Worm (Caenorhabditis elegans) whole organism, young adult: ENCODE data around the gene F48C5.2.

ENCODE experiments used
- C17E4.6 ChIP-seq: fragments of 200-800 bp; sonication (Bioruptor generic); IDR thresholded peaks from 2 replicates; pipeline ENCODE4 v1.3.6; 2022; ENCODE audit warnings: missing genetic modification reagents, missing genetic modification characterization, missing compliant biosample characterization
- F10E7.11 ChIP-seq: sonication (generic microtip); optimal IDR thresholded peaks from 2 replicates; lab custom pipeline; 2017; ENCODE audit warnings: mild to moderate bottlenecking, missing genetic modification characterization, moderate library complexity, missing compliant biosample characterization
- F33H1.4 ChIP-seq: fragments of 200-800 bp; sonication (Bioruptor generic); IDR thresholded peaks from 2 replicates; pipeline ENCODE4 v1.3.6; 2022; ENCODE audit warnings: missing genetic modification reagents, missing genetic modification characterization, missing compliant biosample characterization
- Y53F4B.3 ChIP-seq: fragments of 200-800 bp; sonication (Bioruptor generic); IDR thresholded peaks from 2 replicates; pipeline ENCODE4 v1.3.6; 2022; ENCODE audit warnings: missing genetic modification reagents, missing genetic modification characterization, missing compliant biosample characterization
- Y56A3A.18 ChIP-seq: fragments of 200-800 bp; sonication (Bioruptor generic); IDR thresholded peaks from 2 replicates; pipeline ENCODE4 v1.3.6; 2022; ENCODE audit warnings: missing genetic modification reagents, missing genetic modification characterization, missing compliant biosample characterization
- Y67H2A.10 ChIP-seq: fragments of 200-800 bp; sonication (Bioruptor generic); conservative IDR thresholded peaks from 2 replicates; pipeline ENCODE4 v1.3.6; 2022; ENCODE audit warnings: missing genetic modification reagents, missing genetic modification characterization, missing compliant biosample characterization
- Y95B8A.8 ChIP-seq: fragments of 200-800 bp; sonication (Bioruptor generic); IDR thresholded peaks from 2 replicates; pipeline ENCODE4 v1.3.6; 2022; ENCODE audit warnings: missing genetic modification reagents, missing genetic modification characterization, missing compliant biosample characterization
- ZK185.1 ChIP-seq: sonication (generic microtip); optimal IDR thresholded peaks from 2 replicates; lab custom pipeline; 2016; ENCODE audit warnings: mild to moderate bottlenecking, missing genetic modification characterization, missing compliant biosample characterization; ENCODE audit not compliant: poor library complexity, severe bottlenecking
- ama-1 ChIP-seq, 3 experiments: fragments of 150-350 bp in 1 of 3; sonication (generic microtip) in 2 of 3; optimal IDR thresholded peaks; 2 replicates each; lab custom pipeline; 2014 to 2018; ENCODE audit warnings: missing biosample characterization in 2 of 3, missing genetic modification characterization in 2 of 3, missing genetic modification reagents in 2 of 3
- aptf-2 ChIP-seq: fragments of 200-800 bp; sonication (Bioruptor generic); conservative IDR thresholded peaks from 2 replicates; pipeline ENCODE4 v1.3.6; 2022; ENCODE audit warnings: missing genetic modification reagents, missing genetic modification characterization, missing compliant biosample characterization
- athp-1 ChIP-seq: sonication (generic microtip); optimal IDR thresholded peaks from 2 replicates; lab custom pipeline; 2017; ENCODE audit warnings: mild to moderate bottlenecking, missing genetic modification characterization, missing compliant biosample characterization
- ccch-3 ChIP-seq: fragments of 200-800 bp; sonication (Bioruptor generic); optimal IDR thresholded peaks from 2 replicates; lab custom pipeline; 2018; ENCODE audit warnings: mild to moderate bottlenecking, missing genetic modification characterization, missing compliant biosample characterization
- cebp-2 ChIP-seq: fragments of 200-800 bp; sonication (Bioruptor generic); IDR thresholded peaks from 2 replicates; pipeline ENCODE4 v1.3.6; 2022; ENCODE audit warnings: missing genetic modification characterization, missing compliant biosample characterization
- die-1 ChIP-seq: sonication (generic microtip); optimal IDR thresholded peaks from 2 replicates; lab custom pipeline; 2016; ENCODE audit warnings: missing genotype, mild to moderate bottlenecking, missing genetic modification characterization, missing compliant biosample characterization
- dox-1 ChIP-seq: fragments of 200-800 bp; sonication (Bioruptor generic); IDR thresholded peaks from 2 replicates; pipeline ENCODE4 v1.3.6; 2022; ENCODE audit warnings: missing genetic modification reagents, missing genetic modification characterization, missing compliant biosample characterization
- dpff-1 ChIP-seq: sonication (generic microtip); optimal IDR thresholded peaks from 2 replicates; lab custom pipeline; 2017; ENCODE audit warnings: mild to moderate bottlenecking, missing genetic modification characterization, missing compliant biosample characterization
- egrh-3 ChIP-seq: fragments of 200-800 bp; sonication (Bioruptor generic); IDR thresholded peaks from 2 replicates; pipeline ENCODE4 v1.3.6; 2022; ENCODE audit warnings: missing genetic modification reagents, missing genetic modification characterization, missing compliant biosample characterization
- ekl-4 ChIP-seq: fragments of 200-800 bp; sonication (Bioruptor generic); IDR thresholded peaks from 2 replicates; pipeline ENCODE4 v1.3.6; 2022; ENCODE audit warnings: missing genetic modification reagents, missing genetic modification characterization, missing compliant biosample characterization
- hlh-26 ChIP-seq: fragments of 200-800 bp; sonication (Bioruptor generic); conservative IDR thresholded peaks from 2 replicates; pipeline ENCODE4 v1.3.6; 2022; ENCODE audit warnings: missing genetic modification reagents, missing genetic modification characterization, missing compliant biosample characterization
- let-607 ChIP-seq, 2 experiments: fragments of 200-800 bp in 1 of 2; sonication (Bioruptor generic) in 1 of 2; sonication (generic microtip) in 1 of 2; optimal IDR thresholded peaks; 2 replicates each; lab custom pipeline; 2016 to 2018; ENCODE audit warnings: mild to moderate bottlenecking in 2 of 2, missing compliant biosample characterization in 2 of 2, missing genetic modification characterization in 2 of 2, moderate library complexity in 2 of 2, missing genotype in 1 of 2
- lin-26 ChIP-seq: fragments of 200-800 bp; sonication (Bioruptor generic); IDR thresholded peaks from 2 replicates; pipeline ENCODE4 v1.3.6; 2022; ENCODE audit warnings: missing genetic modification reagents, missing genetic modification characterization, missing compliant biosample characterization
- lsy-27 ChIP-seq: sonication (generic microtip); optimal IDR thresholded peaks from 2 replicates; lab custom pipeline; 2017; ENCODE audit warnings: missing genetic modification characterization, mild to moderate bottlenecking, missing compliant biosample characterization, antibody characterized with exemption, missing genotype, borderline replicate concordance; ENCODE audit not compliant: insufficient read depth
- nhr-80 ChIP-seq: sonication (generic microtip); optimal IDR thresholded peaks from 2 replicates; lab custom pipeline; 2016; ENCODE audit warnings: missing genetic modification characterization, missing compliant biosample characterization
- rcor-1 ChIP-seq: fragments of 200-800 bp; sonication (Bioruptor generic); IDR thresholded peaks from 2 replicates; pipeline ENCODE4 v1.3.6; 2022; ENCODE audit warnings: missing genetic modification reagents, missing genetic modification characterization, missing compliant biosample characterization
- rpc-1 ChIP-seq, 2 experiments: fragments of 150-350 bp in 1 of 2; sonication (generic microtip) in 1 of 2; optimal IDR thresholded peaks; 2 replicates each; lab custom pipeline; 2014 to 2018; ENCODE audit warnings: missing biosample characterization in 1 of 2, missing genetic modification characterization in 1 of 2, missing genetic modification reagents in 1 of 2, missing genotype in 1 of 2
- sea-2 ChIP-seq: fragments of 200-800 bp; sonication (Bioruptor generic); IDR thresholded peaks from 2 replicates; pipeline ENCODE4 v1.3.6; 2022; ENCODE audit warnings: missing genetic modification characterization, missing compliant biosample characterization
- snpc-3.4 ChIP-seq: sonication (generic microtip); optimal IDR thresholded peaks from 2 replicates; lab custom pipeline; 2017; ENCODE audit warnings: missing genetic modification characterization, mild to moderate bottlenecking, missing compliant biosample characterization, antibody characterized with exemption, moderate library complexity, missing genotype, missing genetic modification reagents
- tbx-9 ChIP-seq: sonication (generic microtip); optimal IDR thresholded peaks from 2 replicates; lab custom pipeline; 2016; ENCODE audit warnings: borderline replicate concordance, missing genetic modification characterization, inconsistent platforms, missing compliant biosample characterization
- tlf-1 ChIP-seq: fragments of 200-800 bp; sonication (Bioruptor generic); optimal IDR thresholded peaks from 2 replicates; lab custom pipeline; 2018; ENCODE audit warnings: mild to moderate bottlenecking, missing genetic modification characterization, missing compliant biosample characterization
- xnd-1 ChIP-seq: sonication (generic microtip); optimal IDR thresholded peaks from 2 replicates; lab custom pipeline; 2016; ENCODE audit warnings: missing genotype, missing genetic modification reagents, missing genetic modification characterization, missing compliant biosample characterization
- ztf-25 ChIP-seq: fragments of 200-800 bp; sonication (Bioruptor generic); IDR thresholded peaks from 2 replicates; pipeline ENCODE4 v1.3.6; 2022; ENCODE audit warnings: missing genetic modification reagents, missing genetic modification characterization, missing compliant biosample characterization

F48C5.2 gene

DNA sequence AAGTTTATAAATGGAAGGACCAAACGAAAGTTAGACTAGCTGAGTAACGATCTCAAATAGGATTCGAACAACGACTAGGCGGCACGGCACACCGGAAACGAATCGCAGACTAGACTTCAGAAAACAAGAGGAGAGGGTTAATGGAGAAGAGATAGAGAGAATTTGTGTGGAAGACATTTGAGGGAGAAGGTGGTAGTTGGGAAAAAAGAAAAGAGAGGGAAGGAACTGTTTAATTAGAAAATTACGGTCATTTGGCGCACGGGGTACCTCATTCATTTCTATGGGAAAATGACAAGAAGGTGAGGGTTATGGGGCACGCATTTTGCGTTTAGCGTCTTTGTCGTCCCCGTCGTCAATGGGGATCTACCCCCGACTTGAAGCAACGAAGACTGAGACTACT lies at the start of gene F48C5.2:
Gene F48C5.2, minus strand, starts transcription at position 101 of the 400 bp plus-strand sequence.
- TF ChIP-seq sea-2 (GFP tag; lab: Robert Waterston, UW) (no peak), hlh-26 (GFP tag; lab: Robert Waterston, UW) (no peak), cebp-2 (no peak), rcor-1 (GFP tag; lab: Robert Waterston, UW) (no peak), lin-26 (GFP tag; lab: Robert Waterston, UW) (no peak), ccch-3 (GFP tag; lab: Kevin White, UChicago) (no peak), F33H1.4 (GFP tag; lab: Robert Waterston, UW) (no peak), tbx-9 (tag; lab: Kevin White, UChicago) (no peak)

DNA sequence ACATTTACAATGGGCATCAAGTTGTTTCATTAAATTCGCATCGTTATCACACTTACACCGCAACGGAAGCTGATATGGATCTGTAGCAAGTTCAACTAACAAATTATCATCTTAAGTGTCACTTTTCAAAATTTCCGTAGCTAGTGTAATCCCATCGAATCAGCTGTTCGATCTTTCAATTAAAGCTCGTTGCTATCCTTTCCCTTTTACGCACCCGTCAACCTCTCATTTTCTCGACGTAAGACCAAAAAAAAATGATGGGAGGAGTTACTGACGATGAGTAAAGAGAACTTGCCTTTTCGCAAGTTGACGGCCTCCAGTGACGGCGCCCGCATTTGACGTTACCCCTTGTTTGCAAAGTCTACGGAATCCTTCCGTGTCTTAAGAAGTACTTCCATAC lies 47.8 kb upstream of the F48C5.2 start, which contains the start of gene F29G6.1:
Gene F29G6.1, plus strand, starts transcription at position 301 of the 400 bp plus-strand sequence.
- TF ChIP-seq F10E7.11 (tag; lab: Kevin White, UChicago) (no peak), tlf-1 (no peak), rpc-1 (optimal IDR thresholded peaks at IDR 0.05; lab: Kevin White, UChicago) (no peak), rpc-1 (tag; optimal IDR thresholded peaks at IDR 0.05; lab: Kevin White, UChicago) (no peak), sea-2 (GFP tag; lab: Robert Waterston, UW) (no peak), Y67H2A.10 (no peak), lsy-27 (tag; lab: Kevin White, UChicago) (no peak), ztf-25 (no peak), die-1 (tag; lab: Kevin White, UChicago) (no peak), egrh-3 (GFP tag; lab: Robert Waterston, UW) (no peak), athp-1 (no peak), ama-1 (optimal IDR thresholded peaks at IDR 0.05; lab: Kevin White, UChicago) (no peak), ama-1 (GFP tag; optimal IDR thresholded peaks at IDR 0.05; lab: Kevin White, UChicago) (no peak), Y56A3A.18 (GFP tag; lab: Robert Waterston, UW) (no peak), ekl-4 (GFP tag; lab: Robert Waterston, UW) (no peak), snpc-3.4 (tag; lab: Kevin White, UChicago) (no peak), Y95B8A.8 (GFP tag; lab: Robert Waterston, UW) (no peak), xnd-1 (tag; lab: Kevin White, UChicago) (no peak)

DNA sequence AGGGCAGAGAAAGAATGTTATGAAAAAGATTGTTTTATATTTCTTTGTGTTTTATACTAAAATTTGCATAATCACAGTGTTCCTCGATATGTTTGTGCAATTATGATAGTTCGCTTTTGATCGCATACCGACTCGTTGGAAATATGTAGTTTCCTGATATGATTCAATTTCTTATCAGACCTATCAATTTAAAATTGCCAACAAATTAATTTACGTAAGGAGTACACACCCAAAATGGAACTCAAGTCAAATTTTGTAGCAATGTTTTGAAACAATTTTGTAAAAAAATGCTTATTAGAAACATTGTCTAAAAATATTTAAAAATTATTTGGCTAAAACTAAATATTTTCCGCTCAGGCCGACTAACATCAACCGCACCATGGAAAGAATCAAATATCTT lies 46.5 kb upstream of the F48C5.2 start:
- TF ChIP-seq ZK185.1 = no peak
- TF ChIP-seq nhr-80 (tag; lab: Kevin White, UChicago) = peak; percentile 47
- TF ChIP-seq let-607 (tag; optimal IDR thresholded peaks at IDR 0.05; lab: Kevin White, UChicago) = peak in 1 of 2 experiments; percentile 21

DNA sequence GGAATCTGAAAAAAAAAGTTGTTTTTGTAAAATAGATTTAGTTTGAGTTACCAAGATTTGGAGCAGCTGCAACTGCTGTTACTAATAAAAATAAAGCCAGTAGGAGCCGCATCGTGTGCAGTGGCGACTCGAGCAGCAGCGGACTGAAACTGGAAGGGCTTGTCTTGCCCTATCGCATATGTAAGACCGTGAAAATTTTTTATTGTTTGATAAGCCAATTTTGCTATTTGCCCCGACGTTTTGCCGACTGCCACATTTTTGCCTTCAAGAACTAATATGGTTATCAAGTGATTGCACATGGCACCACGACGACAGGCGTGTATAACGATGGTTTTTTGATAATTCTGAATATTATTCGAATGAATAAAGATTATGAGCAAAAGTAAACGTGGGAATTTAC lies 45.6 kb upstream of the F48C5.2 start, which contains the start of gene T25C12.3:
Gene T25C12.3, minus strand, starts transcription at position 262 of the 400 bp plus-strand sequence.
- TF ChIP-seq dox-1 (0 out of 2 replicates have a peak, but pooled peaks have one; percentile 28), aptf-2 (no peak), C17E4.6 (GFP tag; lab: Robert Waterston, UW) (no peak), Y53F4B.3 (GFP tag; lab: Robert Waterston, UW) (no peak), nhr-80 (tag; lab: Kevin White, UChicago) (peak; percentile 85)

DNA sequence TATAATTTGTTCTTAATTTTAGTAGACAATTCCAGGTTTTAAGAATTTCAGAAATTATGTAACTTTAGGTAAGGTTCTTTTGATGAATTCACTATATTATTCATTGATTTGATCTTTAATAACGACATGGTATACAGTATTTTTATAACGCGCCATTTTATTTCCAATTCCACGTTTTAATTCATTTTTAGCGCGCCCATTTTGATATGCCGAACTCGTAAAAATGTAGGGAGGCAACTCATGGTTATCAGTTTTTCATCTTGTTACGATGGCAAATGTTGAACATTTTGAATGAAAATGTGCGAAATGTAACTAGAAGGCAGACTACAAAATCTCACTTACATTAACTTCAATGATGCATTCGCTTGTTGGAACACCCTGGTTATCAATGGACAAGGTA lies 44.7 kb upstream of the F48C5.2 start:
- TF ChIP-seq nhr-80 (tag; lab: Kevin White, UChicago) = peak; percentile 24
- TF ChIP-seq dpff-1 (tag; lab: Kevin White, UChicago) = no peak
